Worm (Caenorhabditis elegans) whole organism, L1 larva: ENCODE results near the gene rpl-10.

Source experiments
- C04F5.9 ChIP-seq: sonication (generic microtip); optimal IDR thresholded peaks from 2 replicates; lab custom pipeline; 2016; ENCODE audit warnings: missing genetic modification characterization, missing compliant biosample characterization
- C16A3.4 ChIP-seq: fragments of 150-350 bp; optimal IDR thresholded peaks from 2 replicates; lab custom pipeline; 2014; ENCODE audit warnings: missing biosample characterization, missing genetic modification characterization
- C34B4.2 ChIP-seq: sonication (generic microtip); optimal IDR thresholded peaks from 2 replicates; lab custom pipeline; 2017; ENCODE audit warnings: mild to moderate bottlenecking, missing genetic modification characterization, missing compliant biosample characterization
- F16B12.6 ChIP-seq: fragments of 150-350 bp; optimal IDR thresholded peaks from 2 replicates; lab custom pipeline; 2014; ENCODE audit warnings: missing biosample characterization, missing genetic modification characterization
- Y116A8C.19 ChIP-seq: sonication (generic microtip); optimal IDR thresholded peaks from 2 replicates; lab custom pipeline; 2016; ENCODE audit warnings: missing compliant biosample characterization, missing genetic modification characterization, borderline replicate concordance
- ama-1 ChIP-seq: fragments of 150-350 bp; optimal IDR thresholded peaks from 2 replicates; lab custom pipeline; 2014
- blmp-1 ChIP-seq: fragments of 150-350 bp; optimal IDR thresholded peaks from 2 replicates; lab custom pipeline; 2014; ENCODE audit warnings: missing biosample characterization, missing genetic modification characterization
- ceh-63 ChIP-seq: fragments of 200-800 bp; sonication (Bioruptor generic); optimal IDR thresholded peaks from 2 replicates; lab custom pipeline; 2018; ENCODE audit warnings: mild to moderate bottlenecking, missing genetic modification characterization, missing compliant biosample characterization
- ceh-8 ChIP-seq: fragments of 200-800 bp; sonication (Bioruptor generic); optimal IDR thresholded peaks from 2 replicates; lab custom pipeline; 2018; ENCODE audit warnings: mild to moderate bottlenecking, missing genetic modification characterization, moderate library complexity, missing compliant biosample characterization
- ceh-82 ChIP-seq, 3 experiments: fragments of 150-350 bp in 1 of 3; sonication (generic microtip) in 2 of 3; optimal IDR thresholded peaks; 2 replicates each; lab custom pipeline; 2014 to 2017; ENCODE audit warnings: missing biosample characterization in 3 of 3, missing genetic modification characterization in 3 of 3
- ceh-88 ChIP-seq: fragments of 200-800 bp; sonication (Bioruptor generic); IDR thresholded peaks from 2 replicates; pipeline ENCODE4 v1.3.6; 2022; ENCODE audit warnings: missing genetic modification characterization, missing compliant biosample characterization
- ceh-90 ChIP-seq: sonication (generic microtip); optimal IDR thresholded peaks from 2 replicates; lab custom pipeline; 2016; ENCODE audit warnings: missing genetic modification characterization, missing compliant biosample characterization
- ces-1 ChIP-seq: fragments of 150-350 bp; optimal IDR thresholded peaks from 2 replicates; lab custom pipeline; 2014; ENCODE audit warnings: missing biosample characterization, missing genetic modification reagents, missing genetic modification characterization
- dpl-1 ChIP-seq, 3 experiments: fragments of 150-350 bp in 2 of 3; sonication (generic microtip) in 1 of 3; optimal IDR thresholded peaks; 2 replicates each; lab custom pipeline; 2014 to 2017; ENCODE audit warnings: missing biosample characterization in 3 of 3, missing genetic modification characterization in 3 of 3, missing genetic modification reagents in 3 of 3
- dsc-1 ChIP-seq: sonication (generic microtip); optimal IDR thresholded peaks from 2 replicates; lab custom pipeline; 2016; ENCODE audit warnings: mild to moderate bottlenecking, missing genetic modification characterization, missing compliant biosample characterization
- efl-1 ChIP-seq, 4 experiments: fragments of 150-350 bp; optimal IDR thresholded peaks in 3 of 4; peaks in 1 of 4; 1 replicate in 1 of 4; 2 replicates in 3 of 4; lab custom pipeline; 2014; ENCODE audit warnings: missing biosample characterization in 2 of 4, missing genetic modification characterization in 2 of 4, missing genetic modification reagents in 2 of 4
- efl-3 ChIP-seq: fragments of 200-800 bp; sonication (Bioruptor generic); optimal IDR thresholded peaks from 2 replicates; lab custom pipeline; 2018; ENCODE audit warnings: mild to moderate bottlenecking, missing genetic modification characterization, missing compliant biosample characterization
- egl-27 ChIP-seq, 2 experiments: fragments of 150-350 bp in 1 of 2; sonication (generic microtip); optimal IDR thresholded peaks; 3 replicates each; lab custom pipeline; 2017 to 2018; ENCODE audit warnings: missing biosample characterization in 2 of 2, missing genetic modification characterization in 2 of 2, missing genetic modification reagents in 2 of 2
- elt-2 ChIP-seq: sonication (generic microtip); optimal IDR thresholded peaks from 2 replicates; lab custom pipeline; 2016; ENCODE audit warnings: missing genetic modification characterization, mild to moderate bottlenecking, inconsistent platforms, missing compliant biosample characterization, missing genetic modification reagents
- elt-3 ChIP-seq, 6 experiments: fragments of 150-350 bp in 1 of 6; sonication (generic microtip); optimal IDR thresholded peaks; 2 replicates each; lab custom pipeline; 2017 to 2018; ENCODE audit warnings: missing biosample characterization in 6 of 6, missing genetic modification characterization in 6 of 6, inconsistent platforms in 1 of 6
- ets-5 ChIP-seq: fragments of 200-800 bp; sonication (Bioruptor generic); IDR thresholded peaks from 2 replicates; pipeline ENCODE4 v1.3.6; 2022; ENCODE audit warnings: missing genetic modification characterization, missing compliant biosample characterization
- fkh-8 ChIP-seq: sonication (generic microtip); optimal IDR thresholded peaks from 2 replicates; lab custom pipeline; 2016; ENCODE audit warnings: mild to moderate bottlenecking, missing genetic modification characterization, missing compliant biosample characterization
- fos-1 ChIP-seq: fragments of 150-350 bp; optimal IDR thresholded peaks from 2 replicates; lab custom pipeline; 2014; ENCODE audit warnings: missing biosample characterization, missing genetic modification characterization
- irx-1 ChIP-seq: sonication (generic microtip); optimal IDR thresholded peaks from 2 replicates; lab custom pipeline; 2016; ENCODE audit warnings: missing genetic modification characterization, missing compliant biosample characterization
- isw-1 ChIP-seq: fragments of 200-800 bp; sonication (Bioruptor generic); IDR thresholded peaks from 2 replicates; pipeline ENCODE4 v1.3.6; 2022; ENCODE audit warnings: missing genetic modification characterization, missing compliant biosample characterization
- lin-13 ChIP-seq: fragments of 150-350 bp; optimal IDR thresholded peaks from 2 replicates; lab custom pipeline; 2014; ENCODE audit warnings: missing biosample characterization, missing genetic modification reagents, missing genetic modification characterization
- lin-15B ChIP-seq: fragments of 150-350 bp; sonication (generic microtip); optimal IDR thresholded peaks from 3 replicates; lab custom pipeline; 2014; ENCODE audit warnings: missing biosample characterization, missing genetic modification characterization
- lin-35 ChIP-seq, 2 experiments: fragments of 150-350 bp; optimal IDR thresholded peaks; 2 replicates each; lab custom pipeline; 2014; ENCODE audit warnings: missing biosample characterization in 2 of 2, missing genetic modification characterization in 2 of 2, missing genetic modification reagents in 2 of 2
- mdl-1 ChIP-seq, 2 experiments: fragments of 150-350 bp; optimal IDR thresholded peaks; 2 replicates each; lab custom pipeline; 2014 to 2017; ENCODE audit warnings: missing biosample characterization in 2 of 2, missing genetic modification characterization in 2 of 2, inconsistent platforms in 1 of 2
- mef-2 ChIP-seq: fragments of 150-350 bp; optimal IDR thresholded peaks from 2 replicates; lab custom pipeline; 2014; ENCODE audit warnings: missing biosample characterization, missing genetic modification characterization
- mep-1 ChIP-seq: fragments of 150-350 bp; optimal IDR thresholded peaks from 2 replicates; lab custom pipeline; 2014; ENCODE audit warnings: missing biosample characterization, missing genetic modification characterization
- nhr-11 ChIP-seq: fragments of 150-350 bp; optimal IDR thresholded peaks from 2 replicates; lab custom pipeline; 2014; ENCODE audit warnings: missing biosample characterization, missing genetic modification characterization
- nhr-19 ChIP-seq: fragments of 200-800 bp; sonication (Bioruptor generic); conservative IDR thresholded peaks from 2 replicates; pipeline ENCODE4 v1.3.6; 2022; ENCODE audit warnings: missing genetic modification characterization, missing compliant biosample characterization
- nhr-20 ChIP-seq: sonication (generic microtip); optimal IDR thresholded peaks from 2 replicates; lab custom pipeline; 2016; ENCODE audit warnings: mild to moderate bottlenecking, missing genetic modification characterization, missing compliant biosample characterization
- nhr-47 ChIP-seq: sonication (generic microtip); optimal IDR thresholded peaks from 2 replicates; lab custom pipeline; 2016; ENCODE audit warnings: mild to moderate bottlenecking, missing genetic modification characterization, moderate library complexity, missing compliant biosample characterization
- nhr-71 ChIP-seq: sonication (generic microtip); optimal IDR thresholded peaks from 2 replicates; lab custom pipeline; 2016; ENCODE audit warnings: mild to moderate bottlenecking, missing genetic modification characterization, moderate library complexity, missing compliant biosample characterization
- nhr-85 ChIP-seq: sonication (generic microtip); peaks from one replicate; lab custom pipeline; 2016; ENCODE audit warnings: missing genetic modification characterization, inconsistent platforms, missing compliant biosample characterization
- pax-3 ChIP-seq: fragments of 200-800 bp; sonication (Bioruptor generic); optimal IDR thresholded peaks from 2 replicates; lab custom pipeline; 2018; ENCODE audit warnings: mild to moderate bottlenecking, missing genetic modification characterization, moderate library complexity, missing compliant biosample characterization
- pqm-1 ChIP-seq: sonication (generic microtip); optimal IDR thresholded peaks from 3 replicates; lab custom pipeline; 2017; ENCODE audit warnings: missing biosample characterization, missing genetic modification characterization
- rnt-1 ChIP-seq: sonication (generic microtip); optimal IDR thresholded peaks from 2 replicates; lab custom pipeline; 2016; ENCODE audit warnings: mild to moderate bottlenecking, missing genetic modification characterization, moderate library complexity, missing compliant biosample characterization
- skn-1 ChIP-seq: fragments of 150-350 bp; optimal IDR thresholded peaks from 2 replicates; lab custom pipeline; 2014; ENCODE audit warnings: missing biosample characterization, missing genetic modification characterization
- snu-23 ChIP-seq: sonication (generic microtip); optimal IDR thresholded peaks from 2 replicates; lab custom pipeline; 2016; ENCODE audit warnings: missing genetic modification characterization, missing compliant biosample characterization
- sox-4 ChIP-seq: sonication (generic microtip); optimal IDR thresholded peaks from 2 replicates; lab custom pipeline; 2016; ENCODE audit warnings: missing genetic modification characterization, missing compliant biosample characterization
- swsn-7 ChIP-seq: sonication (generic microtip); optimal IDR thresholded peaks from 2 replicates; lab custom pipeline; 2016; ENCODE audit warnings: missing genetic modification characterization, missing compliant biosample characterization
- tbx-2 ChIP-seq: sonication (generic microtip); optimal IDR thresholded peaks from 2 replicates; lab custom pipeline; 2016; ENCODE audit warnings: missing genetic modification characterization, missing compliant biosample characterization
- unc-130 ChIP-seq: fragments of 150-350 bp; optimal IDR thresholded peaks from 2 replicates; lab custom pipeline; 2017; ENCODE audit warnings: missing biosample characterization, missing genetic modification characterization, inconsistent platforms
- unc-86 ChIP-seq: sonication (generic microtip); optimal IDR thresholded peaks from 2 replicates; lab custom pipeline; 2016; ENCODE audit warnings: missing genetic modification characterization, missing compliant biosample characterization
- vab-15 ChIP-seq: sonication (generic microtip); optimal IDR thresholded peaks from 2 replicates; lab custom pipeline; 2017; ENCODE audit warnings: missing genotype, mild to moderate bottlenecking, missing genetic modification characterization, missing compliant biosample characterization
- xbp-1 ChIP-seq: sonication (generic microtip); optimal IDR thresholded peaks from 2 replicates; lab custom pipeline; 2016; ENCODE audit warnings: missing genetic modification characterization, missing compliant biosample characterization
- zag-1 ChIP-seq: fragments of 150-350 bp; optimal IDR thresholded peaks from 2 replicates; lab custom pipeline; 2014; ENCODE audit warnings: missing biosample characterization, missing genetic modification characterization
- zip-4 ChIP-seq: fragments of 200-800 bp; sonication (Bioruptor generic); optimal IDR thresholded peaks from 2 replicates; lab custom pipeline; 2018; ENCODE audit warnings: mild to moderate bottlenecking, missing genetic modification characterization, moderate library complexity, missing compliant biosample characterization
- ztf-4 ChIP-seq: fragments of 150-350 bp; optimal IDR thresholded peaks from 2 replicates; lab custom pipeline; 2014; ENCODE audit warnings: missing biosample characterization, missing genetic modification characterization

Gene rpl-10

DNA sequence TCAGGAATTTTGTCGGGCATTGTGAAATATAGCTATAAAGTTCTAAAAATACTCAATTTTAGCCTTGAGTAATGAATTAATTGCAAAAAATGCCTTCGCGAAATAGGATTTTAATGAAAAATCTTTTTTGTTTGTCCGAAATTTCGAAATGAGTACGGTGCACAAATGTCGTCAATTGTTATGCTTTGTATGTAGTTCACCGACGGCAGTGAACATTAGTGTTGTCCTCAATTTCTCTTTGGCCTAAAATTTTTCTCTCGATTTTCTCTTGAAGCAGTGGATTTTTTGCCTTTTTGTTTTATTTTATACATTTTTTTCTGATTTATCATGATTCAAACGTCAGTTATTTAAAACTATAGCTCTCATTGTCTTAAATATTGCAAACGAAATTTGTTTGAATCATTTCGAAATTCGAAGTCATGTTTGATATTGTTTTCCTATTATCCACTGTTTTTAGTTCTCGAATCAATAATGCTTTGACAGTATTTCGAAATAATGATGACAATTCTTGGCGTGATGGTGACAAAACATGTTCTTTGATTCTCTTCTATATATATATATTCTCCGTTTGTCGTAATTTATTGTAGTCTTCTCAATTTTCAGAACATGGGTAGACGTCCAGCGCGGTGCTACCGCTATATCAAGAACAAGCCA lies at the start of gene rpl-10, which contains the start of gene ints-11:
TSS of gene rpl-10 (plus strand) at position 604 of the 654 bp plus-strand sequence.
TSS of gene ints-11 (minus strand) at position 201 of the 654 bp plus-strand sequence.
- TF ChIP-seq efl-1 (optimal IDR thresholded peaks at IDR 0.05; lab: Kevin White, UChicago), result peak; percentile 67 to 74
- TF ChIP-seq efl-1 (GFP tag; optimal IDR thresholded peaks at IDR 0.05 in 1 of 2; lab: Kevin White, UChicago), result peak; percentile 70 to 90
- TF ChIP-seq efl-3 (GFP tag; lab: Kevin White, UChicago), result no peak
- no peak for TF ChIP-seq Y116A8C.19
- TF ChIP-seq egl-27 (tag; optimal IDR thresholded peaks at IDR 0.05; lab: Kevin White, UChicago), result no peak
- peak; percentile 41 for TF ChIP-seq C04F5.9 (tag; lab: Kevin White, UChicago)
- TF ChIP-seq ceh-8 (GFP tag; lab: Kevin White, UChicago), result no peak
- TF ChIP-seq ets-5 (GFP tag; lab: Robert Waterston, UW), result no peak
- no peak for TF ChIP-seq ceh-63 (GFP tag; lab: Kevin White, UChicago)
- TF ChIP-seq blmp-1 (tag; lab: Kevin White, UChicago), result peak; percentile 66
- TF ChIP-seq ceh-82 (tag; optimal IDR thresholded peaks at IDR 0.05; lab: Kevin White, UChicago), result peak in 2 of 3 experiments; percentile 28 to 63
- TF ChIP-seq swsn-7 (tag; lab: Kevin White, UChicago), result peak; percentile 29
- peak; percentile 27 for TF ChIP-seq nhr-20
- TF ChIP-seq mef-2 (tag; lab: Kevin White, UChicago), result no peak
- TF ChIP-seq sox-4 (tag; lab: Kevin White, UChicago), result no peak
- TF ChIP-seq F16B12.6 (tag; lab: Kevin White, UChicago), result peak; percentile 83
- no peak for TF ChIP-seq zag-1 (tag; lab: Kevin White, UChicago)
- peak; percentile 72 for TF ChIP-seq nhr-85 (tag; lab: Kevin White, UChicago)
- no peak for TF ChIP-seq elt-2
- TF ChIP-seq unc-130 (tag; lab: Kevin White, UChicago), result peak; percentile 58
- TF ChIP-seq ces-1 (GFP tag; lab: Kevin White, UChicago), result no peak
- peak; percentile 48 for TF ChIP-seq xbp-1
- peak; percentile 31 for TF ChIP-seq isw-1 (GFP tag; lab: Robert Waterston, UW)
- no peak for TF ChIP-seq ztf-4 (tag; lab: Kevin White, UChicago)
- TF ChIP-seq rnt-1, result peak; percentile 44
- TF ChIP-seq ceh-88 (GFP tag; lab: Robert Waterston, UW), result no peak
- TF ChIP-seq dpl-1 (GFP tag; optimal IDR thresholded peaks at IDR 0.05; lab: Kevin White, UChicago), result peak; percentile 51 to 74 (median 71)
- TF ChIP-seq lin-15B (tag; lab: Kevin White, UChicago), result peak; percentile 43
- peak; percentile 56 for TF ChIP-seq skn-1 (tag; lab: Kevin White, UChicago)
- peak; percentile 65 for TF ChIP-seq nhr-71 (tag; lab: Kevin White, UChicago)
- no peak for TF ChIP-seq zip-4
- TF ChIP-seq lin-13, result peak; percentile 12
- peak in 1 of 2 experiments; percentile 29 for TF ChIP-seq mdl-1 (tag; optimal IDR thresholded peaks at IDR 0.05; lab: Kevin White, UChicago)
- no peak for TF ChIP-seq dsc-1 (tag; lab: Kevin White, UChicago)
- TF ChIP-seq nhr-47 (tag; lab: Kevin White, UChicago), result peak; percentile 41
- TF ChIP-seq pax-3 (tag; lab: Kevin White, UChicago), result no peak
- no peak for TF ChIP-seq unc-86
- no peak for TF ChIP-seq fos-1 (tag; lab: Kevin White, UChicago)
- no peak for TF ChIP-seq ceh-90 (tag; lab: Kevin White, UChicago)
- no peak for TF ChIP-seq irx-1 (tag; lab: Kevin White, UChicago)
- peak; percentile 72 for TF ChIP-seq mep-1 (tag; lab: Kevin White, UChicago)
- 0 out of 2 replicates have a peak, but pooled peaks have one; percentile 23 for TF ChIP-seq nhr-19 (GFP tag; lab: Robert Waterston, UW)
- TF ChIP-seq C16A3.4 (tag; lab: Kevin White, UChicago), result peak; percentile 59
- no peak for TF ChIP-seq vab-15 (tag; lab: Kevin White, UChicago)
- TF ChIP-seq fkh-8, result no peak
- TF ChIP-seq lin-35 (GFP tag; optimal IDR thresholded peaks at IDR 0.05; lab: Kevin White, UChicago), result peak; percentile 79 to 83
- TF ChIP-seq snu-23 (GFP tag; lab: Kevin White, UChicago), result peak; percentile 73
- TF ChIP-seq tbx-2 (tag; lab: Kevin White, UChicago), result peak; percentile 19
- TF ChIP-seq elt-3 (tag; optimal IDR thresholded peaks at IDR 0.05; lab: Kevin White, UChicago), result peak in 1 of 6 experiments; percentile 33
- no peak for TF ChIP-seq ama-1 (lab: Kevin White, UChicago)
- TF ChIP-seq pqm-1 (tag; lab: Kevin White, UChicago), result no peak
- no peak for TF ChIP-seq nhr-11 (tag; lab: Kevin White, UChicago)
- no peak for TF ChIP-seq C34B4.2 (tag; lab: Kevin White, UChicago)
